Worm (Caenorhabditis elegans) whole organism, L4 larva: Measurements from ENCODE around the gene F58B4.2.

Source experiments
- F26F4.8 ChIP-seq: fragments of 200-800 bp; sonication (Bioruptor generic); conservative IDR thresholded peaks from 2 replicates; pipeline ENCODE4 v1.3.6; 2022; ENCODE audit warnings: missing genetic modification characterization, missing compliant biosample characterization
- F37D6.2 ChIP-seq: sonication (generic microtip); optimal IDR thresholded peaks from 2 replicates; lab custom pipeline; 2016; ENCODE audit warnings: mild to moderate bottlenecking, missing genetic modification characterization, missing compliant biosample characterization
- Y75B8A.6 ChIP-seq: fragments of 200-800 bp; sonication (Bioruptor generic); IDR thresholded peaks from 2 replicates; pipeline ENCODE4 v1.3.6; 2022; ENCODE audit warnings: missing genetic modification reagents, missing genetic modification characterization, missing compliant biosample characterization
- ZK337.2 ChIP-seq: fragments of 200-800 bp; sonication (Bioruptor generic); IDR thresholded peaks from 2 replicates; pipeline ENCODE4 v1.3.6; 2022; ENCODE audit warnings: missing genetic modification reagents, missing genetic modification characterization, missing compliant biosample characterization
- aha-1 ChIP-seq: fragments of 150-350 bp; peaks from one replicate; lab custom pipeline; 2014; ENCODE audit warnings: missing biosample characterization, missing genetic modification characterization
- aly-2 ChIP-seq: sonication (generic microtip); optimal IDR thresholded peaks from 2 replicates; lab custom pipeline; 2018; ENCODE audit warnings: missing biosample characterization, missing genetic modification characterization
- ama-1 ChIP-seq: fragments of 150-350 bp; optimal IDR thresholded peaks from 2 replicates; lab custom pipeline; 2014; ENCODE audit warnings: inconsistent platforms, mixed read lengths
- arid-1 ChIP-seq: fragments of 200-800 bp; sonication (Bioruptor generic); conservative IDR thresholded peaks from 2 replicates; pipeline ENCODE4 v1.3.6; 2022; ENCODE audit warnings: missing genetic modification reagents, missing genetic modification characterization, missing compliant biosample characterization
- ceh-32 ChIP-seq: sonication (generic microtip); optimal IDR thresholded peaks from 2 replicates; lab custom pipeline; 2016; ENCODE audit warnings: mild to moderate bottlenecking, missing genetic modification characterization, missing compliant biosample characterization; ENCODE audit not compliant: poor library complexity
- ces-1 ChIP-seq: fragments of 150-350 bp; sonication (generic microtip); optimal IDR thresholded peaks from 4 replicates; lab custom pipeline; 2014; ENCODE audit warnings: missing biosample characterization, missing genetic modification reagents, missing genetic modification characterization
- cey-2 ChIP-seq: sonication (generic microtip); optimal IDR thresholded peaks from 3 replicates; lab custom pipeline; 2017; ENCODE audit warnings: missing genetic modification characterization, mild to moderate bottlenecking, missing compliant biosample characterization, antibody characterized with exemption, borderline replicate concordance; ENCODE audit not compliant: insufficient read depth
- ctbp-1 ChIP-seq: fragments of 200-800 bp; sonication (Bioruptor generic); IDR thresholded peaks from 2 replicates; pipeline ENCODE4 v1.3.6; 2022; ENCODE audit warnings: missing genetic modification reagents, missing genetic modification characterization, missing compliant biosample characterization
- daf-16 ChIP-seq, 3 experiments: sonication (generic microtip); optimal IDR thresholded peaks; 2 replicates each; lab custom pipeline; 2016 to 2017; ENCODE audit warnings: missing genetic modification characterization in 3 of 3, missing genetic modification reagents in 3 of 3, mild to moderate bottlenecking in 2 of 3, missing compliant biosample characterization in 2 of 3, missing biosample characterization in 1 of 3, moderate library complexity in 1 of 3
- dmd-6 ChIP-seq: fragments of 200-800 bp; sonication (Bioruptor generic); IDR thresholded peaks from 2 replicates; pipeline ENCODE4 v1.3.6; 2022; ENCODE audit warnings: missing genetic modification reagents, missing genetic modification characterization, missing compliant biosample characterization
- dve-1 ChIP-seq: sonication (generic microtip); optimal IDR thresholded peaks from 2 replicates; lab custom pipeline; 2017; ENCODE audit warnings: antibody characterized with exemption, mild to moderate bottlenecking, missing genetic modification characterization, missing compliant biosample characterization; ENCODE audit not compliant: insufficient read depth
- fkh-10 ChIP-seq: fragments of 150-350 bp; optimal IDR thresholded peaks from 2 replicates; lab custom pipeline; 2014; ENCODE audit warnings: missing biosample characterization, missing genetic modification reagents, missing genetic modification characterization
- hif-1 ChIP-seq, 2 experiments: sonication (generic microtip); optimal IDR thresholded peaks; 2 replicates each; lab custom pipeline; 2016 to 2017; ENCODE audit warnings: missing compliant biosample characterization in 2 of 2, missing genetic modification characterization in 2 of 2, missing genetic modification reagents in 2 of 2, missing genotype in 2 of 2, mild to moderate bottlenecking in 1 of 2
- hlh-11 ChIP-seq: fragments of 200-800 bp; sonication (Bioruptor generic); optimal IDR thresholded peaks from 2 replicates; lab custom pipeline; 2018; ENCODE audit warnings: mild to moderate bottlenecking, missing genetic modification characterization, missing compliant biosample characterization
- hlh-30 ChIP-seq: sonication (generic microtip); optimal IDR thresholded peaks from 2 replicates; lab custom pipeline; 2017; ENCODE audit warnings: antibody characterized with exemption, mild to moderate bottlenecking, missing genetic modification characterization, missing compliant biosample characterization; ENCODE audit not compliant: insufficient read depth
- jun-1 ChIP-seq: fragments of 150-350 bp; optimal IDR thresholded peaks from 2 replicates; lab custom pipeline; 2014; ENCODE audit warnings: missing biosample characterization, missing genetic modification reagents, missing genetic modification characterization
- lin-1 ChIP-seq: fragments of 200-800 bp; sonication (Bioruptor generic); IDR thresholded peaks from 2 replicates; pipeline ENCODE4 v1.3.6; 2022; ENCODE audit warnings: missing genetic modification reagents, missing genetic modification characterization, missing compliant biosample characterization
- lin-13 ChIP-seq: fragments of 150-350 bp; optimal IDR thresholded peaks from 2 replicates; lab custom pipeline; 2014; ENCODE audit warnings: missing biosample characterization, missing genetic modification reagents, missing genetic modification characterization
- lin-29 ChIP-seq: fragments of 200-800 bp; sonication (Bioruptor generic); IDR thresholded peaks from 2 replicates; pipeline ENCODE4 v1.3.6; 2022; ENCODE audit warnings: missing genetic modification reagents, missing genetic modification characterization, missing compliant biosample characterization
- lin-38 ChIP-seq: fragments of 200-800 bp; sonication (Bioruptor generic); IDR thresholded peaks from 2 replicates; pipeline ENCODE4 v1.3.6; 2022; ENCODE audit warnings: missing genetic modification reagents, missing genetic modification characterization, missing compliant biosample characterization
- lir-3 ChIP-seq: sonication (generic microtip); optimal IDR thresholded peaks from 2 replicates; lab custom pipeline; 2016; ENCODE audit warnings: mild to moderate bottlenecking, missing genetic modification characterization, missing compliant biosample characterization
- mdl-1 ChIP-seq, 2 experiments: fragments of 150-350 bp in 1 of 2; sonication (generic microtip) in 1 of 2; optimal IDR thresholded peaks; 2 replicates each; lab custom pipeline; 2014 to 2017; ENCODE audit warnings: missing biosample characterization in 2 of 2, missing genetic modification characterization in 2 of 2
- mep-1 ChIP-seq: fragments of 150-350 bp; sonication (generic microtip); optimal IDR thresholded peaks from 3 replicates; lab custom pipeline; 2014; ENCODE audit warnings: missing biosample characterization, missing genetic modification characterization
- mes-2 ChIP-seq: sonication (generic microtip); optimal IDR thresholded peaks from 2 replicates; lab custom pipeline; 2016; ENCODE audit warnings: missing genotype, mild to moderate bottlenecking, missing genetic modification characterization, missing compliant biosample characterization; ENCODE audit not compliant: poor library complexity, severe bottlenecking
- mxl-3 ChIP-seq: fragments of 200-800 bp; sonication (Bioruptor generic); optimal IDR thresholded peaks from 2 replicates; lab custom pipeline; 2018; ENCODE audit warnings: mild to moderate bottlenecking, missing genetic modification characterization, missing compliant biosample characterization
- nhr-11 ChIP-seq: fragments of 150-350 bp; optimal IDR thresholded peaks from 2 replicates; lab custom pipeline; 2014; ENCODE audit warnings: missing biosample characterization, missing genetic modification characterization
- nhr-25 ChIP-seq: sonication (generic microtip); optimal IDR thresholded peaks from 2 replicates; lab custom pipeline; 2017; ENCODE audit warnings: missing genetic modification characterization, mild to moderate bottlenecking, missing compliant biosample characterization, antibody characterized with exemption, moderate library complexity, borderline replicate concordance; ENCODE audit not compliant: insufficient read depth
- nhr-28 ChIP-seq: fragments of 150-350 bp; optimal IDR thresholded peaks from 2 replicates; lab custom pipeline; 2014; ENCODE audit warnings: missing biosample characterization, missing genetic modification characterization
- nhr-41 ChIP-seq: fragments of 200-800 bp; sonication (Bioruptor generic); IDR thresholded peaks from 2 replicates; pipeline ENCODE4 v1.3.6; 2022; ENCODE audit warnings: missing genetic modification reagents, missing genetic modification characterization, missing compliant biosample characterization
- nhr-76 ChIP-seq: fragments of 150-350 bp; optimal IDR thresholded peaks from 2 replicates; lab custom pipeline; 2014; ENCODE audit warnings: missing biosample characterization, missing genetic modification characterization
- pqm-1 ChIP-seq: sonication (generic microtip); optimal IDR thresholded peaks from 2 replicates; lab custom pipeline; 2017; ENCODE audit warnings: missing biosample characterization, missing genetic modification characterization
- rbr-2 ChIP-seq: sonication (generic microtip); optimal IDR thresholded peaks from 2 replicates; lab custom pipeline; 2016; ENCODE audit warnings: missing genotype, missing genetic modification characterization, missing compliant biosample characterization
- saeg-2 ChIP-seq: fragments of 200-800 bp; sonication (Bioruptor generic); IDR thresholded peaks from 2 replicates; pipeline ENCODE4 v1.3.6; 2022; ENCODE audit warnings: missing genetic modification reagents, missing genetic modification characterization, missing compliant biosample characterization
- snpc-1.2 ChIP-seq: fragments of 200-800 bp; sonication (Bioruptor generic); IDR thresholded peaks from 2 replicates; pipeline ENCODE4 v1.3.6; 2022; ENCODE audit warnings: missing genetic modification reagents, missing genetic modification characterization, missing compliant biosample characterization
- spr-1 ChIP-seq: sonication (generic microtip); optimal IDR thresholded peaks from 2 replicates; lab custom pipeline; 2016; ENCODE audit warnings: mild to moderate bottlenecking, missing genetic modification characterization, missing compliant biosample characterization
- unc-39 ChIP-seq: sonication (generic microtip); optimal IDR thresholded peaks from 2 replicates; lab custom pipeline; 2017; ENCODE audit warnings: missing biosample characterization, missing genetic modification characterization
- unc-62 ChIP-seq, 3 experiments: fragments of 150-350 bp in 1 of 3; sonication (generic microtip); optimal IDR thresholded peaks in 2 of 3; peaks in 1 of 3; 1 replicate in 1 of 3; 2 replicates in 2 of 3; lab custom pipeline; 2014 to 2017; ENCODE audit warnings: missing biosample characterization in 3 of 3, missing genetic modification characterization in 3 of 3, missing genetic modification reagents in 3 of 3, missing genotype in 1 of 3
- zfp-3 ChIP-seq: fragments of 200-800 bp; sonication (Bioruptor generic); conservative IDR thresholded peaks from 2 replicates; pipeline ENCODE4 v1.3.6; 2022; ENCODE audit warnings: missing genetic modification reagents, missing genetic modification characterization, missing compliant biosample characterization
- zip-2 ChIP-seq: fragments of 150-350 bp; optimal IDR thresholded peaks from 2 replicates; lab custom pipeline; 2014; ENCODE audit warnings: missing biosample characterization, missing genetic modification characterization

Gene F58B4.2

ce11 chrV:10871457-10871861, 46.8 kb downstream of the F58B4.2 start (continued):
- TF ChIP-seq mep-1 (tag; lab: Kevin White, UChicago) (peak; percentile 89), mdl-1 (tag; optimal IDR thresholded peaks at IDR 0.05; lab: Kevin White, UChicago) (peak; percentile 81 to 98), unc-62 (GFP tag; optimal IDR thresholded peaks at IDR 0.05 in 1 of 2; lab: Kevin White, UChicago) (peak in 1 of 2 experiments; percentile 95), unc-62 (tag; optimal IDR thresholded peaks at IDR 0.05; lab: Kevin White, UChicago) (no peak), nhr-28 (tag; lab: Kevin White, UChicago) (peak; percentile 90), lin-13 (GFP tag; lab: Kevin White, UChicago) (peak; percentile 46), dmd-6 (GFP tag; lab: Robert Waterston, UW) (peak; percentile 79), mxl-3 (peak; percentile 62), dve-1 (tag; lab: Kevin White, UChicago) (peak; percentile 77), ces-1 (GFP tag; lab: Kevin White, UChicago) (peak; percentile 25), fkh-10 (GFP tag; lab: Kevin White, UChicago) (peak; percentile 92), saeg-2 (GFP tag; lab: Robert Waterston, UW) (no peak), zip-2 (no peak), lin-29 (GFP tag; lab: Robert Waterston, UW) (no peak), nhr-76 (tag; lab: Kevin White, UChicago) (no peak), F37D6.2 (tag; lab: Kevin White, UChicago) (peak; percentile 54), nhr-11 (peak; percentile 88), aha-1 (tag; lab: Kevin White, UChicago) (peak; percentile 99), lin-1 (no peak)
- TF ChIP-seq, all 104 proteins: peak for 37

ce11 chrV:10870050-10870449, 48.2 kb downstream of the F58B4.2 start:
- TF ChIP-seq unc-62 (GFP tag; optimal IDR thresholded peaks at IDR 0.05 in 1 of 2; lab: Kevin White, UChicago) (no peak), unc-62 (tag; optimal IDR thresholded peaks at IDR 0.05; lab: Kevin White, UChicago) (no peak), mes-2 (tag; lab: Kevin White, UChicago) (no peak), zfp-3 (GFP tag; lab: Robert Waterston, UW) (no peak), hlh-30 (peak; percentile 74), aly-2 (tag; lab: Kevin White, UChicago) (no peak), dmd-6 (GFP tag; lab: Robert Waterston, UW) (peak; percentile 66), mxl-3 (peak; percentile 2), snpc-1.2 (GFP tag; lab: Robert Waterston, UW) (no peak), dve-1 (tag; lab: Kevin White, UChicago) (peak; percentile 36), Y75B8A.6 (GFP tag; lab: Robert Waterston, UW) (no peak), hif-1 (tag; optimal IDR thresholded peaks at IDR 0.05; lab: Kevin White, UChicago) (no peak), ceh-32 (tag; lab: Kevin White, UChicago) (no peak), ama-1 (lab: Kevin White, UChicago) (no peak), jun-1 (no peak), cey-2 (no peak), lir-3 (no peak), daf-16 (GFP tag; optimal IDR thresholded peaks at IDR 0.05; lab: Kevin White, UChicago) (no peak), daf-16 (tag; optimal IDR thresholded peaks at IDR 0.05; lab: Kevin White, UChicago) (peak; percentile 18), nhr-41 (GFP tag; lab: Robert Waterston, UW) (no peak), unc-39 (tag; lab: Kevin White, UChicago) (no peak), lin-38 (no peak), lin-1 (no peak), pqm-1 (tag; lab: Kevin White, UChicago) (peak; percentile 12), hlh-11 (tag; lab: Kevin White, UChicago) (peak; percentile 72), ctbp-1 (GFP tag; lab: Robert Waterston, UW) (peak; percentile 22; the same call in 1 of the 2 replicates), spr-1 (tag; lab: Kevin White, UChicago) (no peak), arid-1 (no peak), nhr-28 (tag; lab: Kevin White, UChicago) (peak; percentile 2), F26F4.8 (GFP tag; lab: Robert Waterston, UW) (no peak), rbr-2 (tag; lab: Kevin White, UChicago) (no peak), nhr-25 (tag; lab: Kevin White, UChicago) (no peak), ZK337.2 (no peak)
